Worm (Caenorhabditis elegans) whole organism, L4 larva: ENCODE results near the gene aakb-2.
A peak's percentile ranks its signal among the peaks of the same experiment; 100 is the strongest.

Source experiments
- F10B5.3 ChIP-seq: sonication (generic microtip); optimal IDR thresholded peaks from 2 replicates; lab custom pipeline; 2016; ENCODE audit warnings: mild to moderate bottlenecking, missing genetic modification characterization, missing compliant biosample characterization
- F37D6.2 ChIP-seq: sonication (generic microtip); optimal IDR thresholded peaks from 2 replicates; lab custom pipeline; 2016; ENCODE audit warnings: mild to moderate bottlenecking, missing genetic modification characterization, missing compliant biosample characterization
- F49E8.2 ChIP-seq: sonication (generic microtip); optimal IDR thresholded peaks from 2 replicates; lab custom pipeline; 2016; ENCODE audit warnings: missing compliant biosample characterization, mild to moderate bottlenecking, missing genetic modification characterization, borderline replicate concordance
- T20F7.1 ChIP-seq: fragments of 200-800 bp; sonication (Bioruptor generic); optimal IDR thresholded peaks from 2 replicates; lab custom pipeline; 2018; ENCODE audit warnings: mild to moderate bottlenecking, missing genetic modification characterization, missing compliant biosample characterization
- T26A8.4 ChIP-seq: fragments of 200-800 bp; sonication (Bioruptor generic); IDR thresholded peaks from 2 replicates; pipeline ENCODE4 v1.3.6; 2022; ENCODE audit warnings: missing genetic modification characterization, missing compliant biosample characterization
- Y105C5A.15 ChIP-seq: fragments of 200-800 bp; sonication (Bioruptor generic); IDR thresholded peaks from 2 replicates; pipeline ENCODE4 v1.3.6; 2022; ENCODE audit warnings: missing genetic modification characterization, missing compliant biosample characterization
- Y5F2A.4 ChIP-seq: fragments of 200-800 bp; sonication (Bioruptor generic); optimal IDR thresholded peaks from 2 replicates; lab custom pipeline; 2018; ENCODE audit warnings: mild to moderate bottlenecking, missing genetic modification characterization, missing compliant biosample characterization
- Y75B8A.6 ChIP-seq: fragments of 200-800 bp; sonication (Bioruptor generic); IDR thresholded peaks from 2 replicates; pipeline ENCODE4 v1.3.6; 2022; ENCODE audit warnings: missing genetic modification reagents, missing genetic modification characterization, missing compliant biosample characterization
- ZK546.5 ChIP-seq, 2 experiments: sonication (generic microtip); optimal IDR thresholded peaks; 2 replicates each; lab custom pipeline; 2017; ENCODE audit warnings: missing biosample characterization in 2 of 2, missing genetic modification characterization in 2 of 2
- aha-1 ChIP-seq: fragments of 150-350 bp; peaks from one replicate; lab custom pipeline; 2014; ENCODE audit warnings: missing biosample characterization, missing genetic modification characterization
- aly-2 ChIP-seq: sonication (generic microtip); optimal IDR thresholded peaks from 2 replicates; lab custom pipeline; 2018; ENCODE audit warnings: missing biosample characterization, missing genetic modification characterization
- ceh-28 ChIP-seq: fragments of 150-350 bp; optimal IDR thresholded peaks from 2 replicates; lab custom pipeline; 2014; ENCODE audit warnings: missing biosample characterization, missing genetic modification reagents, missing genetic modification characterization
- ceh-82 ChIP-seq: sonication (generic microtip); optimal IDR thresholded peaks from 2 replicates; lab custom pipeline; 2017; ENCODE audit warnings: missing biosample characterization, missing genetic modification characterization
- cey-2 ChIP-seq: sonication (generic microtip); optimal IDR thresholded peaks from 3 replicates; lab custom pipeline; 2017; ENCODE audit warnings: missing genetic modification characterization, mild to moderate bottlenecking, missing compliant biosample characterization, antibody characterized with exemption, borderline replicate concordance; ENCODE audit not compliant: insufficient read depth
- daf-19 ChIP-seq: fragments of 200-800 bp; sonication (Bioruptor generic); conservative IDR thresholded peaks from 2 replicates; pipeline ENCODE4 v1.3.6; 2022; ENCODE audit warnings: missing genetic modification characterization, missing compliant biosample characterization
- daf-8 ChIP-seq: fragments of 200-800 bp; sonication (Bioruptor generic); IDR thresholded peaks from 2 replicates; pipeline ENCODE4 v1.3.6; 2022; ENCODE audit warnings: missing genetic modification characterization, missing compliant biosample characterization
- dmd-6 ChIP-seq: fragments of 200-800 bp; sonication (Bioruptor generic); IDR thresholded peaks from 2 replicates; pipeline ENCODE4 v1.3.6; 2022; ENCODE audit warnings: missing genetic modification reagents, missing genetic modification characterization, missing compliant biosample characterization
- fos-1 ChIP-seq: fragments of 150-350 bp; optimal IDR thresholded peaks from 2 replicates; lab custom pipeline; 2014; ENCODE audit warnings: missing biosample characterization, missing genetic modification characterization
- gei-8 ChIP-seq: fragments of 200-800 bp; sonication (Bioruptor generic); optimal IDR thresholded peaks from 2 replicates; lab custom pipeline; 2018; ENCODE audit warnings: mild to moderate bottlenecking, missing genetic modification characterization, missing compliant biosample characterization
- hlh-11 ChIP-seq: fragments of 200-800 bp; sonication (Bioruptor generic); optimal IDR thresholded peaks from 2 replicates; lab custom pipeline; 2018; ENCODE audit warnings: mild to moderate bottlenecking, missing genetic modification characterization, missing compliant biosample characterization
- hlh-30 ChIP-seq: sonication (generic microtip); optimal IDR thresholded peaks from 2 replicates; lab custom pipeline; 2017; ENCODE audit warnings: antibody characterized with exemption, mild to moderate bottlenecking, missing genetic modification characterization, missing compliant biosample characterization; ENCODE audit not compliant: insufficient read depth
- hmg-1.1 ChIP-seq: fragments of 200-800 bp; sonication (Bioruptor generic); IDR thresholded peaks from 2 replicates; pipeline ENCODE4 v1.3.6; 2022; ENCODE audit warnings: missing genetic modification reagents, missing genetic modification characterization, missing compliant biosample characterization
- jun-1 ChIP-seq: fragments of 150-350 bp; optimal IDR thresholded peaks from 2 replicates; lab custom pipeline; 2014; ENCODE audit warnings: missing biosample characterization, missing genetic modification reagents, missing genetic modification characterization
- lin-15B ChIP-seq: fragments of 150-350 bp; sonication (generic microtip); optimal IDR thresholded peaks from 3 replicates; lab custom pipeline; 2014; ENCODE audit warnings: missing biosample characterization, missing genetic modification characterization
- lin-29 ChIP-seq: fragments of 200-800 bp; sonication (Bioruptor generic); IDR thresholded peaks from 2 replicates; pipeline ENCODE4 v1.3.6; 2022; ENCODE audit warnings: missing genetic modification reagents, missing genetic modification characterization, missing compliant biosample characterization
- lin-39 ChIP-seq: fragments of 150-350 bp; optimal IDR thresholded peaks from 2 replicates; lab custom pipeline; 2014; ENCODE audit warnings: missing biosample characterization, missing genetic modification reagents, missing genetic modification characterization
- mdt-29 ChIP-seq: fragments of 200-800 bp; sonication (Bioruptor generic); IDR thresholded peaks from 2 replicates; pipeline ENCODE4 v1.3.6; 2022; ENCODE audit warnings: missing genetic modification reagents, missing genetic modification characterization, missing compliant biosample characterization
- mes-2 ChIP-seq: sonication (generic microtip); optimal IDR thresholded peaks from 2 replicates; lab custom pipeline; 2016; ENCODE audit warnings: missing genotype, mild to moderate bottlenecking, missing genetic modification characterization, missing compliant biosample characterization; ENCODE audit not compliant: poor library complexity, severe bottlenecking
- mxl-3 ChIP-seq: fragments of 200-800 bp; sonication (Bioruptor generic); optimal IDR thresholded peaks from 2 replicates; lab custom pipeline; 2018; ENCODE audit warnings: mild to moderate bottlenecking, missing genetic modification characterization, missing compliant biosample characterization
- nhr-237 ChIP-seq: sonication (generic microtip); optimal IDR thresholded peaks from 2 replicates; lab custom pipeline; 2017; ENCODE audit warnings: missing biosample characterization, missing genetic modification characterization
- nhr-41 ChIP-seq: fragments of 200-800 bp; sonication (Bioruptor generic); IDR thresholded peaks from 2 replicates; pipeline ENCODE4 v1.3.6; 2022; ENCODE audit warnings: missing genetic modification reagents, missing genetic modification characterization, missing compliant biosample characterization
- nhr-48 ChIP-seq: sonication (generic microtip); optimal IDR thresholded peaks from 2 replicates; lab custom pipeline; 2016; ENCODE audit warnings: mild to moderate bottlenecking, missing genetic modification characterization, missing compliant biosample characterization
- nhr-76 ChIP-seq: fragments of 150-350 bp; optimal IDR thresholded peaks from 2 replicates; lab custom pipeline; 2014; ENCODE audit warnings: missing biosample characterization, missing genetic modification characterization
- pha-4 ChIP-seq, 2 experiments: fragments of 150-350 bp in 1 of 2; fragments of 200-800 bp in 1 of 2; sonication (Bioruptor generic) in 1 of 2; IDR thresholded peaks in 1 of 2; optimal IDR thresholded peaks in 1 of 2; 2 replicates each; pipeline versions ENCODE4 v1.3.6 to Lab custom; 2014 to 2022; ENCODE audit warnings: missing genetic modification characterization in 2 of 2, missing genetic modification reagents in 2 of 2, missing biosample characterization in 1 of 2, missing compliant biosample characterization in 1 of 2
- php-3 ChIP-seq: fragments of 200-800 bp; sonication (Bioruptor generic); IDR thresholded peaks from 2 replicates; pipeline ENCODE4 v1.3.6; 2022; ENCODE audit warnings: missing genetic modification reagents, missing genetic modification characterization, missing compliant biosample characterization
- pqm-1 ChIP-seq: sonication (generic microtip); optimal IDR thresholded peaks from 2 replicates; lab custom pipeline; 2017; ENCODE audit warnings: missing biosample characterization, missing genetic modification characterization
- rbr-2 ChIP-seq: sonication (generic microtip); optimal IDR thresholded peaks from 2 replicates; lab custom pipeline; 2016; ENCODE audit warnings: missing genotype, missing genetic modification characterization, missing compliant biosample characterization
- saeg-2 ChIP-seq: fragments of 200-800 bp; sonication (Bioruptor generic); IDR thresholded peaks from 2 replicates; pipeline ENCODE4 v1.3.6; 2022; ENCODE audit warnings: missing genetic modification reagents, missing genetic modification characterization, missing compliant biosample characterization
- sdz-12 ChIP-seq: fragments of 200-800 bp; sonication (Bioruptor generic); optimal IDR thresholded peaks from 2 replicates; lab custom pipeline; 2018; ENCODE audit warnings: mild to moderate bottlenecking, missing genetic modification characterization, missing compliant biosample characterization
- set-16 ChIP-seq: fragments of 200-800 bp; sonication (Bioruptor generic); IDR thresholded peaks from 2 replicates; pipeline ENCODE4 v1.3.6; 2022; ENCODE audit warnings: missing genetic modification reagents, missing genetic modification characterization, missing compliant biosample characterization
- skn-1 ChIP-seq: fragments of 150-350 bp; optimal IDR thresholded peaks from 2 replicates; lab custom pipeline; 2014; ENCODE audit warnings: missing biosample characterization, missing genetic modification characterization
- snpc-4 ChIP-seq: fragments of 150-350 bp; optimal IDR thresholded peaks from 2 replicates; lab custom pipeline; 2014; ENCODE audit warnings: missing biosample characterization, missing genetic modification characterization
- spr-1 ChIP-seq: sonication (generic microtip); optimal IDR thresholded peaks from 2 replicates; lab custom pipeline; 2016; ENCODE audit warnings: mild to moderate bottlenecking, missing genetic modification characterization, missing compliant biosample characterization
- tag-97 ChIP-seq: fragments of 200-800 bp; sonication (Bioruptor generic); IDR thresholded peaks from 2 replicates; pipeline ENCODE4 v1.3.6; 2022; ENCODE audit warnings: missing genetic modification characterization, missing compliant biosample characterization
- unc-62 ChIP-seq, 3 experiments: fragments of 150-350 bp in 1 of 3; sonication (generic microtip); optimal IDR thresholded peaks in 2 of 3; peaks in 1 of 3; 1 replicate in 1 of 3; 2 replicates in 2 of 3; lab custom pipeline; 2014 to 2017; ENCODE audit warnings: missing biosample characterization in 3 of 3, missing genetic modification characterization in 3 of 3, missing genetic modification reagents in 3 of 3, missing genotype in 1 of 3
- zip-11 ChIP-seq: fragments of 200-800 bp; sonication (Bioruptor generic); IDR thresholded peaks from 2 replicates; pipeline ENCODE4 v1.3.6; 2022; ENCODE audit warnings: missing genetic modification characterization, missing compliant biosample characterization
- ztf-7 ChIP-seq: fragments of 150-350 bp; optimal IDR thresholded peaks from 2 replicates; lab custom pipeline; 2014; ENCODE audit warnings: missing biosample characterization, missing genetic modification characterization

The aakb-2 gene

DNA sequence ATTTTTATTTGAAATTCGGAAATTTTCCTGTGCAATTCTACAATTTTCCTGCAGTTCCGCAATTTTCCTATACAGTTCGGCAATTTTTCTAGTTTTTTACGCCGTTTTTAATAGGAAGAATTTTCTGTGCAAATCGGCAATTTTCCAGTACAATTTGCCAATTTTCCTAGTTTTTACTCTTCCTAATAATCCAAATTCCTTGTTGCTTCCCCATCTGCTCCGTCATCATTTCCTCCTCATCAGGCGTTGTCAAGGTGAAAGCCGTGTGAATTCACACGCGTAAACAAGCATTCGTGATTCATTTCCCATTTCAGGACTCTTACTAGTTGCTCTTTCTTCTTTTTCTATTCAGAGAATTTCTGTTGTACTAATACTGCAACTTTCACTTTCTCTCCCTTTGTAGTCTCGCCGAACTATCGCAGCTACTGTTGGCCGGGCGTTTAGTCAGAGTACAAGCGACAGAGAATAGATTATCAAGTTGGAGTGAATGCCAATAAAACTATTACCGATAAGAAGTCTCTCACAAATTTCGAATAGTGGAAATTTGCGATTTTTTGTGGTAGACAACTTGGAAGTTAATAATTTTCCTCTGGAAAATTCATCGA is 4.7 kb downstream of the aakb-2 start (continued):
- TF ChIP-seq pqm-1 (tag; lab: Kevin White, UChicago) = peak; percentile 89

DNA sequence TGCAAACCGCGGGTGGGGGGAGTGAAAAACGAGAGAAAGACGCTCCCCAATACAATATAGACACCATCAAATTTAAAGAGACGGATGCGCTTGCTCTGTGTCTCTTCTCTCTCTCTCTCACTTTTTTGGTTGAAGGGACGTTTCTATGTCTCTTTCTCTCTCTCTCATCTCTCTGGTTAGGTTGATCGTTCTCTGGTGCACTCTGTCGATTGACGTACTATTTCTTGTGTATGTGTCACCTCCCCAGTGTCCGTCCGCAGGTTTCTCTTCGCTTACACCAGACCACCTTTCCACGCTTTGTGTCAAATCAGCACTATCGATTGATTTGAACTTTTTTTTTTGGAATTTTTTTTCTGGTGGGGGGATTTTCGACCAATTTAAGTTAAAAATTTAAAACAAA is 6.5 kb downstream of the aakb-2 start:
- peak; percentile 57 for TF ChIP-seq spr-1 (tag; lab: Kevin White, UChicago)
- TF ChIP-seq pha-4 (GFP tag; IDR thresholded peaks at IDR 0.05; lab: Robert Waterston, UW) = no peak; the same call in 1 of the 2 replicates
- TF ChIP-seq pha-4 (tag; optimal IDR thresholded peaks at IDR 0.05; lab: Kevin White, UChicago) = no peak
- no peak for TF ChIP-seq set-16
- TF ChIP-seq F49E8.2 (tag; lab: Kevin White, UChicago) = no peak
- no peak for TF ChIP-seq lin-39 (tag; lab: Kevin White, UChicago)
- TF ChIP-seq hlh-11 (tag; lab: Kevin White, UChicago) = peak; percentile 89
- no peak for TF ChIP-seq aly-2 (tag; lab: Kevin White, UChicago)
- peak; percentile 6 for TF ChIP-seq ztf-7 (tag; lab: Kevin White, UChicago)
- peak in 1 of 2 experiments; percentile 99 for TF ChIP-seq unc-62 (GFP tag; optimal IDR thresholded peaks at IDR 0.05 in 1 of 2; lab: Kevin White, UChicago)
- TF ChIP-seq unc-62 (tag; optimal IDR thresholded peaks at IDR 0.05; lab: Kevin White, UChicago) = no peak
- no peak for TF ChIP-seq gei-8 (GFP tag; lab: Kevin White, UChicago)
- no peak for TF ChIP-seq daf-8 (GFP tag; lab: Robert Waterston, UW)
- TF ChIP-seq zip-11 (GFP tag; lab: Robert Waterston, UW) = no peak
- TF ChIP-seq mxl-3 (GFP tag; lab: Kevin White, UChicago) = peak; percentile 57
- no peak for TF ChIP-seq nhr-237 (tag; lab: Kevin White, UChicago)
- no peak for TF ChIP-seq ZK546.5 (tag; optimal IDR thresholded peaks at IDR 0.05; lab: Kevin White, UChicago)
- TF ChIP-seq Y5F2A.4 (GFP tag; lab: Kevin White, UChicago) = no peak
- TF ChIP-seq skn-1 = no peak
- no peak for TF ChIP-seq Y75B8A.6 (GFP tag; lab: Robert Waterston, UW)
- peak; percentile 35 for TF ChIP-seq pqm-1 (tag; lab: Kevin White, UChicago)
- no peak for TF ChIP-seq lin-29 (GFP tag; lab: Robert Waterston, UW)
- TF ChIP-seq saeg-2 (GFP tag; lab: Robert Waterston, UW) = no peak
- TF ChIP-seq ceh-82 (tag; lab: Kevin White, UChicago) = no peak
- no peak for TF ChIP-seq jun-1 (tag; lab: Kevin White, UChicago)
- peak; percentile 16 for TF ChIP-seq aha-1 (tag; lab: Kevin White, UChicago)
- peak; percentile 50 for TF ChIP-seq nhr-48 (tag; lab: Kevin White, UChicago)
- TF ChIP-seq cey-2 (tag; lab: Kevin White, UChicago) = no peak
- TF ChIP-seq mdt-29 (GFP tag; lab: Robert Waterston, UW) = no peak
- TF ChIP-seq hlh-30 (tag; lab: Kevin White, UChicago) = peak; percentile 87
- peak; percentile 69 for TF ChIP-seq hmg-1.1 (GFP tag; lab: Robert Waterston, UW)
- TF ChIP-seq ceh-28 (tag; lab: Kevin White, UChicago) = peak; percentile 69
- TF ChIP-seq daf-19 (GFP tag; lab: Robert Waterston, UW) = no peak
- peak; percentile 31; the same call in 1 of the 2 replicates for TF ChIP-seq T26A8.4 (GFP tag; lab: Robert Waterston, UW)
- TF ChIP-seq dmd-6 (GFP tag; lab: Robert Waterston, UW) = peak; percentile 82
- TF ChIP-seq Y105C5A.15 (GFP tag; lab: Robert Waterston, UW) = no peak
- no peak for TF ChIP-seq T20F7.1 (GFP tag; lab: Kevin White, UChicago)
- TF ChIP-seq lin-15B (tag; lab: Kevin White, UChicago) = no peak
- no peak for TF ChIP-seq F10B5.3 (tag; lab: Kevin White, UChicago)
- TF ChIP-seq F37D6.2 = no peak
- TF ChIP-seq nhr-41 (GFP tag; lab: Robert Waterston, UW) = no peak
- TF ChIP-seq nhr-76 (tag; lab: Kevin White, UChicago) = no peak
- TF ChIP-seq snpc-4 (tag; lab: Kevin White, UChicago) = no peak
- peak; percentile 76 for TF ChIP-seq mes-2
- TF ChIP-seq fos-1 = no peak
- no peak for TF ChIP-seq php-3 (GFP tag; lab: Robert Waterston, UW)
- TF ChIP-seq rbr-2 = peak; percentile 46
- no peak for TF ChIP-seq tag-97 (GFP tag; lab: Robert Waterston, UW)
- TF ChIP-seq sdz-12 (GFP tag; lab: Kevin White, UChicago) = no peak
